Worm (Caenorhabditis elegans): Measurements from ENCODE around the gene nas-10.

ce11 chrX:10932087-10932486, 31.2 kb downstream of the nas-10 start:
- TF ChIP-seq cog-1 (tag; optimal IDR thresholded peaks at IDR 0.05) (no peak), flt-1 (GFP tag; IDR thresholded peaks at IDR 0.05) (no peak), med-1 (GFP tag; optimal IDR thresholded peaks at IDR 0.05; ENCODE audit: insufficient read depth) (no peak), ref-1 (GFP tag; conservative IDR thresholded peaks at IDR 0.05) (no peak), ztf-29 (GFP tag; IDR thresholded peaks at IDR 0.05) (no peak), T22C8.4 (GFP tag; IDR thresholded peaks at IDR 0.05) (no peak), klf-2 (GFP tag; conservative IDR thresholded peaks at IDR 0.05) (no peak)

Measured in whole organism, midembryonic.